Fruit fly (Drosophila melanogaster): ENCODE data around the gene ttk.

The ttk gene

dm6 chr3R:31683048-31683857 lies 30.4 kb upstream of the ttk start (continued):
- TF ChIP-seq HLH4C (GFP tag; IDR thresholded peaks at IDR 0.05; ENCODE audit: partially characterized antibody) = no peak
- TF ChIP-seq tll (GFP tag; optimal IDR thresholded peaks at IDR 0.05) = peak in 1 of 2 experiments; percentile 78
- TF ChIP-seq chm (GFP tag; IDR thresholded peaks at IDR 0.05) = no peak
- TF ChIP-seq D (optimal IDR thresholded peaks at IDR 0.05) = peak; percentile 73
- no peak for TF ChIP-seq D (GFP tag; optimal IDR thresholded peaks at IDR 0.05)
- peak; percentile 4 for TF ChIP-seq CG2712 (tag; optimal IDR thresholded peaks at IDR 0.05)
- no peak for TF ChIP-seq Stat92E (GFP tag; optimal IDR thresholded peaks at IDR 0.05)
- TF ChIP-seq D19A (tag; optimal IDR thresholded peaks at IDR 0.05) = peak; percentile 7
- peak; percentile 61 for TF ChIP-seq Ets65A (GFP tag)
- no peak for TF ChIP-seq NFAT (GFP tag; IDR thresholded peaks at IDR 0.05)
- no peak for TF ChIP-seq CG6272 (GFP tag; IDR thresholded peaks at IDR 0.05)
- no peak for TF ChIP-seq klu (GFP tag; IDR thresholded peaks at IDR 0.05)
- TF ChIP-seq bsh (GFP tag; optimal IDR thresholded peaks at IDR 0.05) = no peak
- no peak for TF ChIP-seq CG12104 (GFP tag; optimal IDR thresholded peaks at IDR 0.05)
- TF ChIP-seq CG17359 (tag; optimal IDR thresholded peaks at IDR 0.05) = no peak
- peak; percentile 84 for TF ChIP-seq pros (GFP tag; optimal IDR thresholded peaks at IDR 0.05)
- TF ChIP-seq hth (optimal IDR thresholded peaks at IDR 0.05) = no peak
- TF ChIP-seq toy (GFP tag; IDR thresholded peaks at IDR 0.05) = no peak
- peak; percentile 58 for TF ChIP-seq row (GFP tag; IDR thresholded peaks at IDR 0.05)
- TF ChIP-seq CG7786 (GFP tag; optimal IDR thresholded peaks at IDR 0.05) = no peak
- TF ChIP-seq CG15696 (tag; optimal IDR thresholded peaks at IDR 0.05) = peak; percentile 8
- TF ChIP-seq scrt (GFP tag; optimal IDR thresholded peaks at IDR 0.05) = peak; percentile 41
- peak; percentile 44; the same call in 1 of the 2 replicates for TF ChIP-seq CG8765 (GFP tag; IDR thresholded peaks at IDR 0.05)
- TF ChIP-seq esg (GFP tag; conservative IDR thresholded peaks at IDR 0.05) = no peak
- TF ChIP-seq CG11093 (GFP tag; IDR thresholded peaks at IDR 0.05) = no peak
- peak; percentile 74 for TF ChIP-seq pfk (GFP tag; optimal IDR thresholded peaks at IDR 0.05)
- TF ChIP-seq zf30C (GFP tag; optimal IDR thresholded peaks at IDR 0.05) = peak; percentile 88
- no peak for TF ChIP-seq slp2 (GFP tag; optimal IDR thresholded peaks at IDR 0.05)
- no peak for TF ChIP-seq CG8281 (tag; optimal IDR thresholded peaks at IDR 0.05)

- TF ChIP-seq pb (GFP tag; optimal IDR thresholded peaks at IDR 0.05) (no peak), CG6813 (GFP tag; optimal IDR thresholded peaks at IDR 0.05) (peak; percentile 71), Nf-YB (GFP tag; optimal IDR thresholded peaks at IDR 0.05) (peak; percentile 68), fru (optimal IDR thresholded peaks at IDR 0.05) (no peak), CG3726 (GFP tag; IDR thresholded peaks at IDR 0.05) (peak; percentile 70; the same call in 2 of the 3 replicates), chif (GFP tag; optimal IDR thresholded peaks at IDR 0.05) (peak; percentile 80 to 95), eve (GFP tag; optimal IDR thresholded peaks at IDR 0.05) (no peak), CG15601 (tag; optimal IDR thresholded peaks at IDR 0.05) (peak; percentile 95), B-H1 (GFP tag; IDR thresholded peaks at IDR 0.05) (peak; percentile 69; the same call in 2 of the 3 replicates), gce (GFP tag; IDR thresholded peaks at IDR 0.05) (peak; percentile 72; the same call in 1 of the 3 replicates), Sox100B (GFP tag; optimal IDR thresholded peaks at IDR 0.05) (peak; percentile 82), slou (GFP tag; optimal IDR thresholded peaks at IDR 0.05) (no peak), ERR (GFP tag; optimal IDR thresholded peaks at IDR 0.05) (peak; percentile 53), dati (GFP tag; IDR thresholded peaks at IDR 0.05) (peak; percentile 75), gro (GFP tag; optimal IDR thresholded peaks at IDR 0.05) (no peak), CG13296 (GFP tag; optimal IDR thresholded peaks at IDR 0.05) (peak; percentile 27), fd3F (GFP tag; optimal IDR thresholded peaks at IDR 0.05) (no peak), onecut (GFP tag; IDR thresholded peaks at IDR 0.05) (peak; percentile 90), CkIIα-i1 (GFP tag; IDR thresholded peaks at IDR 0.05) (no peak), CG9932 (GFP tag; IDR thresholded peaks at IDR 0.05) (no peak), sima (GFP tag; optimal IDR thresholded peaks at IDR 0.05) (peak; percentile 65)
Observed at dm6 chr3R:31686692-31687351, 26.8 kb upstream of the ttk start.

Data from whole organism, embryonic.